Fruit fly (Drosophila melanogaster) whole organism, embryonic: ENCODE measurements around the gene Vsx2.
A peak's percentile ranks its signal among the peaks of the same experiment; 100 is the strongest.

Source experiments
- Antp ChIP-seq: fragments of 200-800 bp; sonication (Bioruptor generic); optimal IDR thresholded peaks from 3 replicates; lab custom pipeline; 2016; ENCODE audit warnings: missing biosample characterization, missing genetic modification characterization
- C15 ChIP-seq: fragments of 200-800 bp; sonication (Bioruptor generic); IDR thresholded peaks from 3 replicates; pipeline ENCODE4 v1.3.6; 2022; ENCODE audit warnings: missing biosample characterization, missing genetic modification characterization
- CG10431 ChIP-seq: fragments of 200-800 bp; sonication (Bioruptor generic); optimal IDR thresholded peaks from 3 replicates; lab custom pipeline; 2018; ENCODE audit warnings: missing biosample characterization, mild to moderate bottlenecking, missing genetic modification characterization
- CG11247 ChIP-seq: fragments of 200-800 bp; sonication (Bioruptor generic); IDR thresholded peaks from 2 replicates; pipeline ENCODE4 v1.3.6; 2022; ENCODE audit warnings: missing biosample characterization, missing genetic modification characterization
- CG11456 ChIP-seq: fragments of 200-800 bp; sonication (Bioruptor generic); IDR thresholded peaks from 3 replicates; pipeline ENCODE4 v1.3.6; 2022; ENCODE audit warnings: missing biosample characterization, missing genetic modification characterization
- CG11695 ChIP-seq: fragments of 200-800 bp; sonication (Bioruptor generic); IDR thresholded peaks from 3 replicates; pipeline ENCODE4 v1.3.6; 2022; ENCODE audit warnings: missing biosample characterization, missing genetic modification characterization
- CG12942 ChIP-seq: fragments of 200-800 bp; sonication (Bioruptor generic); optimal IDR thresholded peaks from 3 replicates; lab custom pipeline; 2016; ENCODE audit warnings: missing biosample characterization, missing genetic modification characterization
- CG13287 ChIP-seq: fragments of 200-800 bp; sonication (Bioruptor generic); IDR thresholded peaks from 2 replicates; pipeline ENCODE4 v1.3.6; 2022; ENCODE audit warnings: missing biosample characterization, missing genetic modification characterization; ENCODE audit not compliant: partially characterized antibody
- CG13775 ChIP-seq: fragments of 200-800 bp; sonication (Bioruptor generic); optimal IDR thresholded peaks from 3 replicates; lab custom pipeline; 2017; ENCODE audit warnings: missing biosample characterization, mild to moderate bottlenecking, missing genetic modification characterization
- CG13894 ChIP-seq: fragments of 200-800 bp; sonication (Bioruptor generic); optimal IDR thresholded peaks from 3 replicates; lab custom pipeline; 2018; ENCODE audit warnings: missing biosample characterization, mild to moderate bottlenecking, missing genetic modification characterization, moderate library complexity
- CG15479 ChIP-seq: fragments of 200-800 bp; sonication (Bioruptor generic); optimal IDR thresholded peaks from 3 replicates; lab custom pipeline; 2019; ENCODE audit warnings: missing biosample characterization, mild to moderate bottlenecking, missing genetic modification characterization, moderate library complexity
- CG1647 ChIP-seq: fragments of 200-800 bp; sonication (Bioruptor generic); optimal IDR thresholded peaks from 3 replicates; lab custom pipeline; 2016; ENCODE audit warnings: missing biosample characterization, missing genetic modification characterization
- CG18476 ChIP-seq: fragments of 200-800 bp; sonication (Bioruptor generic); optimal IDR thresholded peaks from 2 replicates; lab custom pipeline; 2016; ENCODE audit warnings: missing biosample characterization, mild to moderate bottlenecking, missing genetic modification characterization
- CG3163 ChIP-seq: fragments of 200-800 bp; sonication (Bioruptor generic); optimal IDR thresholded peaks from 3 replicates; lab custom pipeline; 2016; ENCODE audit warnings: missing biosample characterization, missing genetic modification characterization
- CG32767 ChIP-seq: fragments of 200-800 bp; sonication (Bioruptor generic); IDR thresholded peaks from 2 replicates; pipeline ENCODE4 v1.3.6; 2022; ENCODE audit warnings: missing biosample characterization, missing genetic modification characterization
- CG34224 ChIP-seq: fragments of 200-800 bp; sonication (Bioruptor generic); IDR thresholded peaks from 3 replicates; pipeline ENCODE4 v1.3.6; 2022; ENCODE audit warnings: missing biosample characterization, missing genetic modification characterization; ENCODE audit not compliant: partially characterized antibody
- CG34376 ChIP-seq: fragments of 200-800 bp; sonication (Bioruptor generic); optimal IDR thresholded peaks from 2 replicates; lab custom pipeline; 2018; ENCODE audit warnings: missing biosample characterization, mild to moderate bottlenecking, missing genetic modification characterization
- CG3847 ChIP-seq: fragments of 200-800 bp; sonication (Bioruptor generic); IDR thresholded peaks from 2 replicates; pipeline ENCODE4 v1.3.6; 2022; ENCODE audit warnings: missing biosample characterization, missing genetic modification characterization
- CG42726 ChIP-seq: fragments of 200-800 bp; sonication (Bioruptor generic); IDR thresholded peaks from 2 replicates; pipeline ENCODE4 v1.3.6; 2022; ENCODE audit warnings: missing biosample characterization, missing genetic modification characterization; ENCODE audit not compliant: partially characterized antibody
- CG4328 ChIP-seq: fragments of 200-800 bp; sonication (Bioruptor generic); optimal IDR thresholded peaks from 3 replicates; lab custom pipeline; 2017; ENCODE audit warnings: missing biosample characterization, missing genetic modification reagents, missing genetic modification characterization
- CG6854 ChIP-seq: fragments of 200-800 bp; sonication (Bioruptor generic); optimal IDR thresholded peaks from 3 replicates; lab custom pipeline; 2017; ENCODE audit warnings: missing biosample characterization, mild to moderate bottlenecking, missing genetic modification characterization
- CG8089 ChIP-seq: fragments of 200-800 bp; sonication (Bioruptor generic); optimal IDR thresholded peaks from 3 replicates; lab custom pipeline; 2016; ENCODE audit warnings: missing biosample characterization, missing genetic modification characterization
- CG9215 ChIP-seq: fragments of 200-800 bp; sonication (Bioruptor generic); IDR thresholded peaks from 2 replicates; pipeline ENCODE4 v1.3.6; 2022; ENCODE audit warnings: missing biosample characterization, missing genetic modification characterization
- CG9609 ChIP-seq: fragments of 200-800 bp; sonication (Bioruptor generic); optimal IDR thresholded peaks from 3 replicates; lab custom pipeline; 2016; ENCODE audit warnings: missing biosample characterization, missing genetic modification characterization
- CG9876 ChIP-seq: fragments of 200-800 bp; sonication (Bioruptor generic); optimal IDR thresholded peaks from 2 replicates; lab custom pipeline; 2016; ENCODE audit warnings: missing biosample characterization, missing genetic modification characterization
- CG9932 ChIP-seq: fragments of 200-800 bp; sonication (Bioruptor generic); IDR thresholded peaks from 2 replicates; pipeline ENCODE4 v1.3.6; 2022; ENCODE audit warnings: missing biosample characterization, missing genetic modification characterization
- CTCF ChIP-seq: fragments of 200-800 bp; sonication (Bioruptor generic); optimal IDR thresholded peaks from 2 replicates; lab custom pipeline; 2017; ENCODE audit warnings: missing biosample characterization, mild to moderate bottlenecking, missing genetic modification characterization, moderate library complexity
- D19A ChIP-seq: fragments of 200-800 bp; optimal IDR thresholded peaks from 3 replicates; lab custom pipeline; 2019; ENCODE audit warnings: missing biosample characterization, mild to moderate bottlenecking, missing genetic modification characterization, moderate library complexity
- Deaf1 ChIP-seq: fragments of 200-800 bp; optimal IDR thresholded peaks from 3 replicates; lab custom pipeline; 2019; ENCODE audit warnings: missing biosample characterization, mild to moderate bottlenecking, missing genetic modification characterization, moderate library complexity
- Dip2 ChIP-seq: fragments of 200-800 bp; sonication (Bioruptor generic); IDR thresholded peaks from 2 replicates; pipeline ENCODE4 v1.3.6; 2022; ENCODE audit warnings: missing biosample characterization, missing genetic modification characterization
- Doc3 ChIP-seq: fragments of 200-800 bp; sonication (Bioruptor generic); IDR thresholded peaks from 3 replicates; pipeline ENCODE4 v1.3.6; 2022; ENCODE audit warnings: missing biosample characterization, missing genetic modification characterization; ENCODE audit not compliant: partially characterized antibody
- ERR ChIP-seq: fragments of 200-800 bp; sonication (Bioruptor generic); optimal IDR thresholded peaks from 2 replicates; lab custom pipeline; 2016; ENCODE audit warnings: missing biosample characterization, missing genetic modification characterization
- HHEX ChIP-seq: fragments of 200-800 bp; sonication (Bioruptor generic); optimal IDR thresholded peaks from 3 replicates; lab custom pipeline; 2017; ENCODE audit warnings: missing biosample characterization, mild to moderate bottlenecking, missing genetic modification characterization, missing genetic modification reagents
- HLH54F ChIP-seq: fragments of 200-800 bp; sonication (Bioruptor generic); optimal IDR thresholded peaks from 3 replicates; lab custom pipeline; 2016; ENCODE audit warnings: missing biosample characterization, missing genetic modification characterization
- HmgZ ChIP-seq: fragments of 200-800 bp; sonication (Bioruptor generic); optimal IDR thresholded peaks from 2 replicates; lab custom pipeline; 2018; ENCODE audit warnings: missing biosample characterization, mild to moderate bottlenecking, missing genetic modification characterization
- Med ChIP-seq: fragments of 200-800 bp; sonication (Bioruptor generic); peaks from one replicate; lab custom pipeline; 2016; ENCODE audit warnings: missing biosample characterization, missing genetic modification characterization, mild to moderate bottlenecking, inconsistent platforms, moderate library complexity
- Xrp1 ChIP-seq: fragments of 200-800 bp; sonication (Bioruptor generic); IDR thresholded peaks from 2 replicates; pipeline ENCODE4 v1.3.6; 2022; ENCODE audit warnings: missing biosample characterization, missing genetic modification characterization
- az2 ChIP-seq: fragments of 200-800 bp; sonication (Bioruptor generic); optimal IDR thresholded peaks from 3 replicates; lab custom pipeline; 2016; ENCODE audit warnings: missing biosample characterization, missing genetic modification characterization
- chinmo ChIP-seq: fragments of 200-800 bp; sonication (Bioruptor generic); IDR thresholded peaks from 4 replicates; pipeline ENCODE4 v1.3.6; 2022; ENCODE audit warnings: missing biosample characterization, missing genetic modification characterization; ENCODE audit not compliant: partially characterized antibody
- chm ChIP-seq: fragments of 200-800 bp; sonication (Bioruptor generic); IDR thresholded peaks from 2 replicates; pipeline ENCODE4 v1.3.6; 2022; ENCODE audit warnings: missing biosample characterization, missing genetic modification characterization
- gce ChIP-seq: fragments of 200-800 bp; sonication (Bioruptor generic); IDR thresholded peaks from 3 replicates; pipeline ENCODE4 v1.3.6; 2022; ENCODE audit warnings: missing biosample characterization, missing genetic modification characterization
- jumu ChIP-seq: fragments of 200-800 bp; sonication (Bioruptor generic); optimal IDR thresholded peaks from 3 replicates; lab custom pipeline; 2016; ENCODE audit warnings: missing biosample characterization, missing genetic modification characterization
- nerfin-2 ChIP-seq: fragments of 200-800 bp; sonication (Bioruptor generic); IDR thresholded peaks from 2 replicates; pipeline ENCODE4 v1.3.6; 2022; ENCODE audit warnings: missing biosample characterization, missing genetic modification characterization; ENCODE audit not compliant: partially characterized antibody
- pros ChIP-seq: fragments of 200-800 bp; sonication (Bioruptor generic); optimal IDR thresholded peaks from 3 replicates; lab custom pipeline; 2019; ENCODE audit warnings: missing biosample characterization, mild to moderate bottlenecking, missing genetic modification characterization, moderate library complexity
- run ChIP-seq: fragments of 200-800 bp; sonication (Bioruptor generic); optimal IDR thresholded peaks from 3 replicates; lab custom pipeline; 2018; ENCODE audit warnings: missing biosample characterization, mild to moderate bottlenecking, missing genetic modification characterization
- schlank ChIP-seq: fragments of 200-800 bp; sonication (Bioruptor generic); optimal IDR thresholded peaks from 2 replicates; lab custom pipeline; 2018; ENCODE audit warnings: missing biosample characterization, mild to moderate bottlenecking, missing genetic modification characterization
- sens ChIP-seq: fragments of 200-800 bp; sonication (Bioruptor generic); peaks from one replicate; lab custom pipeline; 2016; ENCODE audit warnings: missing biosample characterization, missing genetic modification characterization
- sqz ChIP-seq: fragments of 200-800 bp; sonication (Bioruptor generic); optimal IDR thresholded peaks from 3 replicates; lab custom pipeline; 2018; ENCODE audit warnings: missing biosample characterization, mild to moderate bottlenecking, missing genetic modification characterization
- tna ChIP-seq: fragments of 200-800 bp; sonication (Bioruptor generic); IDR thresholded peaks from 2 replicates; pipeline ENCODE4 v1.3.6; 2022; ENCODE audit warnings: missing biosample characterization, missing genetic modification characterization; ENCODE audit not compliant: partially characterized antibody
- vvl ChIP-seq: fragments of 200-800 bp; sonication (Bioruptor generic); IDR thresholded peaks from 2 replicates; pipeline ENCODE4 v1.3.6; 2022; ENCODE audit warnings: missing biosample characterization, missing genetic modification characterization

The Vsx2 gene

dm6 chrX:5524240-5524881, 35.6 kb downstream of the Vsx2 start (continued):
- TF ChIP-seq Deaf1 (tag; lab: Kevin White, UChicago) (no peak), Xrp1 (peak; percentile 23; the same call in 1 of the 2 replicates), CG32767 (GFP tag; lab: Robert Waterston, UW) (no peak), CG42726 (GFP tag; lab: Robert Waterston, UW) (peak; percentile 88), Doc3 (GFP tag; lab: Robert Waterston, UW) (0 out of 3 replicates have a peak, but pooled peaks have one; percentile 36), CG13894 (tag; lab: Kevin White, UChicago) (peak; percentile 86), CG11695 (GFP tag; lab: Robert Waterston, UW) (peak; percentile 16; the same call in 1 of the 3 replicates), sens (GFP tag; lab: Kevin White, UChicago) (peak; percentile 34), CG34376 (GFP tag; lab: Kevin White, UChicago) (peak; percentile 98), run (tag; lab: Kevin White, UChicago) (no peak), CG13775 (GFP tag; lab: Kevin White, UChicago) (no peak), CG4328 (no peak), HLH54F (no peak), jumu (GFP tag; lab: Kevin White, UChicago) (no peak), CG12942 (no peak), CG11456 (GFP tag; lab: Robert Waterston, UW) (peak; percentile 69; the same call in 1 of the 3 replicates), CG9932 (GFP tag; lab: Robert Waterston, UW) (peak; percentile 44), CG11247 (GFP tag; lab: Robert Waterston, UW) (peak; percentile 42), CTCF (peak; percentile 94), CG9215 (GFP tag; lab: Robert Waterston, UW) (0 out of 2 replicates have a peak, but pooled peaks have one; percentile 22), CG8089 (GFP tag; lab: Kevin White, UChicago) (no peak), HHEX (GFP tag; lab: Kevin White, UChicago) (peak; percentile 14), CG10431 (GFP tag; lab: Kevin White, UChicago) (no peak), CG34224 (GFP tag; lab: Robert Waterston, UW) (peak; percentile 66; the same call in 2 of the 3 replicates), pros (GFP tag; lab: Kevin White, UChicago) (peak; percentile 87), C15 (GFP tag; lab: Robert Waterston, UW) (no peak), Dip2 (GFP tag; lab: Robert Waterston, UW) (peak; percentile 93), CG9609 (GFP tag; lab: Kevin White, UChicago) (no peak), CG15479 (GFP tag; lab: Kevin White, UChicago) (no peak), chinmo (peak; percentile 92; the same call in 2 of the 4 replicates), tna (GFP tag; lab: Robert Waterston, UW) (peak; percentile 92), CG13287 (peak; percentile 69), CG9876 (GFP tag; lab: Kevin White, UChicago) (peak; percentile 26), Med (GFP tag; lab: Kevin White, UChicago) (peak; percentile 70), D19A (tag; lab: Kevin White, UChicago) (peak; percentile 35), CG18476 (GFP tag; lab: Kevin White, UChicago) (peak; percentile 10), vvl (GFP tag; lab: Robert Waterston, UW) (peak; percentile 51; the same call in 1 of the 2 replicates), chm (GFP tag; lab: Robert Waterston, UW) (0 out of 2 replicates have a peak, but pooled peaks have one; percentile 19), CG3847 (GFP tag; lab: Robert Waterston, UW) (peak; percentile 44), HmgZ (tag; lab: Kevin White, UChicago) (peak; percentile 39), nerfin-2 (peak; percentile 92), CG1647 (GFP tag; lab: Kevin White, UChicago) (no peak), az2 (GFP tag; lab: Kevin White, UChicago) (peak; percentile 9), Antp (GFP tag; lab: Kevin White, UChicago) (no peak), sqz (GFP tag; lab: Kevin White, UChicago) (peak; percentile 16), CG3163 (no peak), gce (0 out of 3 replicates have a peak, but pooled peaks have one; percentile 4), CG6854 (GFP tag; lab: Kevin White, UChicago) (no peak), schlank (tag; lab: Kevin White, UChicago) (no peak), ERR (GFP tag; lab: Kevin White, UChicago) (peak; percentile 53)
